Fruit fly (Drosophila melanogaster) whole organism, embryonic: Measurements from ENCODE around the gene ppk7.

Experiments
- Adf1 ChIP-seq: fragments of 200-800 bp; sonication (Bioruptor generic); IDR thresholded peaks from 2 replicates; pipeline ENCODE4 v1.3.6; 2022; ENCODE audit warnings: missing biosample characterization, missing genetic modification characterization
- CG10543 ChIP-seq: fragments of 200-800 bp; sonication (Bioruptor generic); optimal IDR thresholded peaks from 3 replicates; lab custom pipeline; 2017; ENCODE audit warnings: missing biosample characterization, mild to moderate bottlenecking, missing genetic modification characterization, moderate library complexity
- CG10565 ChIP-seq: fragments of 200-800 bp; sonication (Bioruptor generic); optimal IDR thresholded peaks from 3 replicates; lab custom pipeline; 2016; ENCODE audit warnings: missing biosample characterization, mild to moderate bottlenecking, missing genetic modification characterization
- CG11456 ChIP-seq: fragments of 200-800 bp; sonication (Bioruptor generic); IDR thresholded peaks from 3 replicates; pipeline ENCODE4 v1.3.6; 2022; ENCODE audit warnings: missing biosample characterization, missing genetic modification characterization
- CG13287 ChIP-seq: fragments of 200-800 bp; sonication (Bioruptor generic); IDR thresholded peaks from 2 replicates; pipeline ENCODE4 v1.3.6; 2022; ENCODE audit warnings: missing biosample characterization, missing genetic modification characterization; ENCODE audit not compliant: partially characterized antibody
- CG1529 ChIP-seq: fragments of 200-800 bp; sonication (Bioruptor generic); optimal IDR thresholded peaks from 3 replicates; lab custom pipeline; 2018; ENCODE audit warnings: missing biosample characterization, missing genetic modification characterization
- CG16813 ChIP-seq: fragments of 200-800 bp; sonication (Bioruptor generic); IDR thresholded peaks from 3 replicates; pipeline ENCODE4 v1.3.6; 2022; ENCODE audit warnings: missing biosample characterization, missing genetic modification characterization; ENCODE audit not compliant: partially characterized antibody
- CG16863 ChIP-seq: fragments of 200-800 bp; sonication (Bioruptor generic); optimal IDR thresholded peaks from 3 replicates; lab custom pipeline; 2016; ENCODE audit warnings: missing biosample characterization, missing genetic modification characterization
- CG2875 ChIP-seq: fragments of 200-800 bp; sonication (Bioruptor generic); optimal IDR thresholded peaks from 2 replicates; lab custom pipeline; 2017; ENCODE audit warnings: missing biosample characterization, mild to moderate bottlenecking, missing genetic modification characterization, missing genetic modification reagents
- CG2889 ChIP-seq: fragments of 200-800 bp; sonication (Bioruptor generic); IDR thresholded peaks from 3 replicates; pipeline ENCODE4 v1.3.6; 2022; ENCODE audit warnings: missing biosample characterization, missing genetic modification characterization
- CG30431 ChIP-seq: fragments of 200-800 bp; sonication (Bioruptor generic); optimal IDR thresholded peaks from 2 replicates; lab custom pipeline; 2017; ENCODE audit warnings: missing biosample characterization, missing genetic modification characterization
- CG31388 ChIP-seq: fragments of 200-800 bp; sonication (Bioruptor generic); optimal IDR thresholded peaks from 2 replicates; lab custom pipeline; 2016; ENCODE audit warnings: missing biosample characterization, missing genetic modification characterization
- CG31441 ChIP-seq: fragments of 200-800 bp; sonication (Bioruptor generic); IDR thresholded peaks from 2 replicates; pipeline ENCODE4 v1.3.6; 2022; ENCODE audit warnings: missing biosample characterization, missing genetic modification characterization
- CG32767 ChIP-seq: fragments of 200-800 bp; sonication (Bioruptor generic); IDR thresholded peaks from 2 replicates; pipeline ENCODE4 v1.3.6; 2022; ENCODE audit warnings: missing biosample characterization, missing genetic modification characterization
- CG33213 ChIP-seq: fragments of 200-800 bp; sonication (Bioruptor generic); optimal IDR thresholded peaks from 3 replicates; lab custom pipeline; 2016; ENCODE audit warnings: missing biosample characterization, missing genetic modification characterization
- CG4424 ChIP-seq: fragments of 200-800 bp; sonication (Bioruptor generic); optimal IDR thresholded peaks from 3 replicates; lab custom pipeline; 2016; ENCODE audit warnings: missing biosample characterization, missing genetic modification characterization
- CG4707 ChIP-seq: fragments of 200-800 bp; sonication (Bioruptor generic); optimal IDR thresholded peaks from 2 replicates; lab custom pipeline; 2018; ENCODE audit warnings: missing biosample characterization, mild to moderate bottlenecking, missing genetic modification characterization, moderate library complexity
- CG7839 ChIP-seq: fragments of 200-800 bp; sonication (Bioruptor generic); optimal IDR thresholded peaks from 3 replicates; lab custom pipeline; 2018; ENCODE audit warnings: missing biosample characterization, mild to moderate bottlenecking, missing genetic modification characterization, moderate library complexity
- CG8388 ChIP-seq: fragments of 200-800 bp; sonication (Bioruptor generic); optimal IDR thresholded peaks from 2 replicates; lab custom pipeline; 2019; ENCODE audit warnings: missing biosample characterization, mild to moderate bottlenecking, missing genetic modification characterization, moderate library complexity
- CG8765 ChIP-seq: fragments of 200-800 bp; sonication (Bioruptor generic); IDR thresholded peaks from 2 replicates; pipeline ENCODE4 v1.3.6; 2022; ENCODE audit warnings: missing biosample characterization, missing genetic modification characterization
- CG8924 ChIP-seq: fragments of 200-800 bp; optimal IDR thresholded peaks from 3 replicates; lab custom pipeline; 2019; ENCODE audit warnings: missing biosample characterization, mild to moderate bottlenecking, missing genetic modification characterization, moderate library complexity
- Dip3 ChIP-seq: fragments of 200-800 bp; sonication (Bioruptor generic); optimal IDR thresholded peaks from 3 replicates; lab custom pipeline; 2016; ENCODE audit warnings: missing biosample characterization, missing genetic modification characterization
- Eip74EF ChIP-seq, 2 experiments: fragments of 200-800 bp in 1 of 2; fragments of >200 bp in 1 of 2; sonication (Bioruptor generic) in 1 of 2; optimal IDR thresholded peaks; 2 replicates each; lab custom pipeline; 2017 to 2019; ENCODE audit warnings: missing biosample characterization in 2 of 2, missing genetic modification characterization in 2 of 2, mild to moderate bottlenecking in 1 of 2, moderate library complexity in 1 of 2
- Elba2 ChIP-seq: fragments of 200-800 bp; sonication (Bioruptor generic); optimal IDR thresholded peaks from 3 replicates; lab custom pipeline; 2016; ENCODE audit warnings: missing biosample characterization, missing genetic modification characterization
- Ets65A ChIP-seq: fragments of 200-800 bp; sonication (Bioruptor generic); peaks from one replicate; lab custom pipeline; 2016; ENCODE audit warnings: missing biosample characterization, missing genetic modification characterization
- Fer3 ChIP-seq: fragments of 200-800 bp; sonication (Bioruptor generic); optimal IDR thresholded peaks from 2 replicates; lab custom pipeline; 2018; ENCODE audit warnings: missing biosample characterization, mild to moderate bottlenecking, missing genetic modification characterization, moderate library complexity
- HmgD ChIP-seq: fragments of 200-800 bp; sonication (Bioruptor generic); optimal IDR thresholded peaks from 3 replicates; lab custom pipeline; 2016; ENCODE audit warnings: missing biosample characterization, missing genetic modification characterization
- Hr78 ChIP-seq, 2 experiments: fragments of 200-800 bp in 1 of 2; fragments of >200 bp in 1 of 2; sonication (Bioruptor generic) in 1 of 2; optimal IDR thresholded peaks; 2 replicates each; lab custom pipeline; 2017 to 2019; ENCODE audit warnings: missing biosample characterization in 2 of 2, missing genetic modification characterization in 2 of 2, mild to moderate bottlenecking in 1 of 2, moderate library complexity in 1 of 2
- Lpt ChIP-seq: fragments of >200 bp; optimal IDR thresholded peaks from 2 replicates; lab custom pipeline; 2018; ENCODE audit warnings: missing biosample characterization, missing genetic modification characterization
- MBD-R2 ChIP-seq: fragments of 200-800 bp; sonication (Bioruptor generic); IDR thresholded peaks from 2 replicates; pipeline ENCODE4 v1.3.6; 2022; ENCODE audit warnings: missing biosample characterization, missing genetic modification characterization
- Six4 ChIP-seq: fragments of 200-800 bp; sonication (Bioruptor generic); optimal IDR thresholded peaks from 2 replicates; lab custom pipeline; 2016; ENCODE audit warnings: missing biosample characterization, missing genetic modification characterization
- Ssrp ChIP-seq: fragments of 200-800 bp; sonication (Bioruptor generic); optimal IDR thresholded peaks from 2 replicates; lab custom pipeline; 2018; ENCODE audit warnings: missing biosample characterization, mild to moderate bottlenecking, missing genetic modification characterization, moderate library complexity
- YL-1 ChIP-seq: fragments of 200-800 bp; sonication (Bioruptor generic); optimal IDR thresholded peaks from 3 replicates; lab custom pipeline; 2017; ENCODE audit warnings: missing biosample characterization, mild to moderate bottlenecking, missing genetic modification characterization
- ara ChIP-seq: fragments of 200-800 bp; sonication (Bioruptor generic); IDR thresholded peaks from 2 replicates; pipeline ENCODE4 v1.3.6; 2022; ENCODE audit warnings: missing biosample characterization, missing genetic modification characterization
- br ChIP-seq: fragments of >200 bp; optimal IDR thresholded peaks from 2 replicates; lab custom pipeline; 2017
- btn ChIP-seq: fragments of 200-800 bp; sonication (Bioruptor generic); optimal IDR thresholded peaks from 2 replicates; lab custom pipeline; 2016; ENCODE audit warnings: missing biosample characterization, missing genetic modification characterization
- cad ChIP-seq: fragments of >200 bp; optimal IDR thresholded peaks from 2 replicates; lab custom pipeline; 2017; ENCODE audit warnings: missing biosample characterization, missing genetic modification characterization
- cas ChIP-seq: fragments of 200-800 bp; sonication (Bioruptor generic); IDR thresholded peaks from 2 replicates; pipeline ENCODE4 v1.3.6; 2022; ENCODE audit warnings: missing biosample characterization, missing genetic modification characterization
- h ChIP-seq: fragments of >200 bp; optimal IDR thresholded peaks from 2 replicates; lab custom pipeline; 2017
- hkb ChIP-seq, 2 experiments: fragments of 200-800 bp in 1 of 2; fragments of >200 bp in 1 of 2; sonication (Bioruptor generic) in 1 of 2; IDR thresholded peaks in 1 of 2; optimal IDR thresholded peaks in 1 of 2; 2 replicates each; pipeline versions ENCODE4 v1.3.6 to Lab custom; 2017 to 2022; ENCODE audit warnings: missing biosample characterization in 1 of 2, missing genetic modification characterization in 1 of 2
- kah ChIP-seq: fragments of 200-800 bp; sonication (Bioruptor generic); optimal IDR thresholded peaks from 2 replicates; lab custom pipeline; 2018; ENCODE audit warnings: missing biosample characterization, mild to moderate bottlenecking, missing genetic modification characterization
- nerfin-2 ChIP-seq: fragments of 200-800 bp; sonication (Bioruptor generic); IDR thresholded peaks from 2 replicates; pipeline ENCODE4 v1.3.6; 2022; ENCODE audit warnings: missing biosample characterization, missing genetic modification characterization; ENCODE audit not compliant: partially characterized antibody
- pan ChIP-seq, 4 experiments: fragments of >200 bp in 3 of 4; fragments of 200-800 bp in 1 of 4; sonication (Bioruptor generic) in 1 of 4; optimal IDR thresholded peaks in 3 of 4; IDR thresholded peaks in 1 of 4; 2 replicates each; pipeline versions ENCODE4 v1.3.6 to Lab custom; 2017 to 2022; ENCODE audit warnings: missing biosample characterization in 2 of 4, missing genetic modification characterization in 2 of 4, mixed read lengths in 1 of 4
- pfk ChIP-seq: fragments of 200-800 bp; sonication (Bioruptor generic); optimal IDR thresholded peaks from 2 replicates; lab custom pipeline; 2018; ENCODE audit warnings: missing biosample characterization, mild to moderate bottlenecking, missing genetic modification characterization, moderate library complexity
- phol ChIP-seq: fragments of 200-800 bp; sonication (Bioruptor generic); optimal IDR thresholded peaks from 3 replicates; lab custom pipeline; 2018; ENCODE audit warnings: missing biosample characterization, mild to moderate bottlenecking, missing genetic modification characterization, moderate library complexity
- pnt ChIP-seq: fragments of 200-800 bp; sonication (Bioruptor generic); optimal IDR thresholded peaks from 3 replicates; lab custom pipeline; 2016; ENCODE audit warnings: missing biosample characterization, missing genetic modification characterization
- slou ChIP-seq: fragments of 200-800 bp; sonication (Bioruptor generic); optimal IDR thresholded peaks from 3 replicates; lab custom pipeline; 2016; ENCODE audit warnings: missing biosample characterization, missing genetic modification characterization
- trh ChIP-seq: fragments of 200-800 bp; sonication (Bioruptor generic); optimal IDR thresholded peaks from 2 replicates; lab custom pipeline; 2016; ENCODE audit warnings: missing biosample characterization, missing genetic modification characterization

ppk7 gene

DNA sequence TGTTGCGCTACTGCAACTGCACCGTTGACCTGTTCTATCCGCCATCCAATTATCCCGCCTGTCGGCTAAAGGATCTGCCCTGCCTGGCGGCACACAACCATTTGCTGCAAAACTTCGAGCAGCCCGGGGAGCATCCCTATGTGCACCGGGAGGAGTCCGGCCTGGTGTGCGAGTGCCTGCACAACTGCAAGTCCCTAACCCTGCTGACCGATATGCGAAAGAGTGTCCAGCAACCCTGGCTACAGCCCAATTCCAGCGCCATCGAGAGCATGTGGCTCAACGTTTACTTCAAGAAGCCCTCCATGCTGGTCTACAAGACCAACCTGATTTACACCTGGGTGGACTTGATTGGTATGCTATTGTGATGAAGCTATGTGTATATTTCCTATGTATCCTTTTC, 2.0 kb upstream of the ppk7 start:
- TF ChIP-seq Ssrp (tag; lab: Kevin White, UChicago) (no peak), Ets65A (GFP tag; lab: Kevin White, UChicago) (peak; percentile 92), CG13287 (GFP tag; lab: Robert Waterston, UW) (no peak), h (lab: Kevin White, UChicago) (no peak), CG8924 (tag; lab: Kevin White, UChicago) (no peak)

DNA sequence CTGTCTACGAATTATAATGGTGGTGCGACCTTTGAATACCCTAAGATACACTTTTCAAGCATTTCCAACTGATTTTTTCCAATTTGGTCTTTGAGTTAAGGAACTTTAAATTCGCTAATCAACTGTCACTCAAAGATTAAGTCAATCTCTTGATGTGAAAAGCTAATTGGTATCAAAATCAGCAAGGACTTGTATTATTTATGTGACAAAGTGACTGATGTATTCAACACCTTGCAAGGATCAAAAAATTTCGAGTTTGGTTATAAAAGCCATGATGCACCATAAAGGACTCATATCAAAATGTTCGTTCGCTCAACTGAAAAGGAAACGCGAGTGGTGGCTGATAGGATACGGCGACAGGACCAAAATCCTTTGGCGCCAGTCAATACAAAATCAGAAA, 525 bp upstream of the ppk7 start, which contains the start of gene ppk14:
Gene ppk14, plus strand, starts transcription at position 301 of the 400 bp plus-strand sequence.
- TF ChIP-seq btn (GFP tag; lab: Kevin White, UChicago) (no peak), hkb (optimal IDR thresholded peaks at IDR 0.05; lab: Kevin White, UChicago) (no peak), hkb (GFP tag; IDR thresholded peaks at IDR 0.05; lab: Robert Waterston, UW) (no peak), Elba2 (no peak), Six4 (GFP tag; lab: Kevin White, UChicago) (no peak), Fer3 (tag; lab: Kevin White, UChicago) (no peak), pfk (GFP tag; lab: Kevin White, UChicago) (no peak), CG7839 (tag; lab: Kevin White, UChicago) (no peak), CG4424 (GFP tag; lab: Kevin White, UChicago) (no peak), ara (no peak), CG11456 (GFP tag; lab: Robert Waterston, UW) (no peak), HmgD (GFP tag; lab: Kevin White, UChicago) (no peak), nerfin-2 (GFP tag; lab: Robert Waterston, UW) (no peak), YL-1 (no peak), CG2875 (GFP tag; lab: Kevin White, UChicago) (no peak), CG31388 (GFP tag; lab: Kevin White, UChicago) (no peak), Adf1 (GFP tag; lab: Robert Waterston, UW) (no peak)

DNA sequence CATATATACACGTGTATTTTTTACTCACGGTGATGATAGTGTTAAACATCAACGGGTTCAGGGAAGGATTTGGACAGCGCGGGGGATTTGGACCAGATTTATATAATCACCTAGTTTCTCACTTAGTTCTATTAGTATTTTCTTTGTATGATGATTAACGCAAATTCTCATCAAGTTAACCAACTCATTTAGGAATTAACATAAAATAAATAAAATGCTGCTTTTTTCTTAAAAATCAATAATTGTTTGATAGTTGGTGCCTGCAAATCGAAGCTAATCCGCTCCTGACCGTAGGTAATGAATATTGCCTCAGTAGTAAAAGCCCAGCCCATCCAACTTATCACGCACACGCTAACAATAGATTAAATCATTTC, 2.3 kb downstream of the ppk7 start:
- TF ChIP-seq CG33213 (GFP tag; lab: Kevin White, UChicago) (peak; percentile 61), br (no peak), trh (GFP tag; lab: Kevin White, UChicago) (peak; percentile 41), CG10565 (GFP tag; lab: Kevin White, UChicago) (no peak), CG32767 (GFP tag; lab: Robert Waterston, UW) (peak; percentile 66; the same call in 1 of the 2 replicates), CG1529 (GFP tag; lab: Kevin White, UChicago) (peak; percentile 21), CG16813 (GFP tag; lab: Robert Waterston, UW) (peak; percentile 56; the same call in 2 of the 3 replicates), Hr78 (GFP tag; optimal IDR thresholded peaks at IDR 0.05; lab: Kevin White, UChicago) (peak in 1 of 2 experiments; percentile 60), CG2889 (GFP tag; lab: Robert Waterston, UW) (peak; percentile 71), CG16863 (GFP tag; lab: Kevin White, UChicago) (peak; percentile 71), phol (peak; percentile 79), pnt (GFP tag; lab: Kevin White, UChicago) (peak; percentile 65), CG8388 (GFP tag; lab: Kevin White, UChicago) (peak; percentile 39), pan (optimal IDR thresholded peaks at IDR 0.05; lab: Kevin White, UChicago) (no peak), pan (GFP tag; optimal IDR thresholded peaks at IDR 0.05 in 1 of 2, IDR thresholded peaks at IDR 0.05 in 1 of 2) (peak in 1 of 2 experiments; percentile 78), Dip3 (peak; percentile 85), MBD-R2 (GFP tag; lab: Robert Waterston, UW) (peak; percentile 50; the same call in 1 of the 2 replicates), kah (GFP tag; lab: Kevin White, UChicago) (peak; percentile 33), Eip74EF (GFP tag; optimal IDR thresholded peaks at IDR 0.05; lab: Kevin White, UChicago) (peak in 1 of 2 experiments; percentile 72), HmgD (GFP tag; lab: Kevin White, UChicago) (peak; percentile 49), CG31441 (GFP tag; lab: Robert Waterston, UW) (peak; percentile 67), cas (GFP tag; lab: Robert Waterston, UW) (peak; percentile 73), CG30431 (peak; percentile 48), CG4707 (GFP tag; lab: Kevin White, UChicago) (no peak), CG10543 (GFP tag; lab: Kevin White, UChicago) (peak; percentile 90), Lpt (GFP tag; lab: Kevin White, UChicago) (no peak), cad (GFP tag; lab: Kevin White, UChicago) (no peak), CG8765 (GFP tag; lab: Robert Waterston, UW) (peak; percentile 55; the same call in 1 of the 2 replicates), slou (GFP tag; lab: Kevin White, UChicago) (peak; percentile 80)
